Worm (Caenorhabditis elegans) whole organism, L1 larva: ENCODE results near the gene R186.3.

Experiments used
- C16A3.4 ChIP-seq: fragments of 150-350 bp; optimal IDR thresholded peaks from 2 replicates; lab custom pipeline; 2014; ENCODE audit warnings: missing biosample characterization, missing genetic modification characterization
- F16B12.6 ChIP-seq: fragments of 150-350 bp; optimal IDR thresholded peaks from 2 replicates; lab custom pipeline; 2014; ENCODE audit warnings: missing biosample characterization, missing genetic modification characterization
- alr-1 ChIP-seq: fragments of 200-800 bp; sonication (Bioruptor generic); optimal IDR thresholded peaks from 2 replicates; lab custom pipeline; 2018; ENCODE audit warnings: borderline replicate concordance, mild to moderate bottlenecking, missing genetic modification characterization, missing compliant biosample characterization
- blmp-1 ChIP-seq: fragments of 150-350 bp; optimal IDR thresholded peaks from 2 replicates; lab custom pipeline; 2014; ENCODE audit warnings: missing biosample characterization, missing genetic modification characterization
- ceh-82 ChIP-seq, 3 experiments: fragments of 150-350 bp in 1 of 3; sonication (generic microtip) in 2 of 3; optimal IDR thresholded peaks; 2 replicates each; lab custom pipeline; 2014 to 2017; ENCODE audit warnings: missing biosample characterization in 3 of 3, missing genetic modification characterization in 3 of 3
- ceh-88 ChIP-seq: fragments of 200-800 bp; sonication (Bioruptor generic); IDR thresholded peaks from 2 replicates; pipeline ENCODE4 v1.3.6; 2022; ENCODE audit warnings: missing genetic modification characterization, missing compliant biosample characterization
- ceh-90 ChIP-seq: sonication (generic microtip); optimal IDR thresholded peaks from 2 replicates; lab custom pipeline; 2016; ENCODE audit warnings: missing genetic modification characterization, missing compliant biosample characterization
- dpl-1 ChIP-seq, 3 experiments: fragments of 150-350 bp in 2 of 3; sonication (generic microtip) in 1 of 3; optimal IDR thresholded peaks; 2 replicates each; lab custom pipeline; 2014 to 2017; ENCODE audit warnings: missing biosample characterization in 3 of 3, missing genetic modification characterization in 3 of 3, missing genetic modification reagents in 3 of 3
- dsc-1 ChIP-seq: sonication (generic microtip); optimal IDR thresholded peaks from 2 replicates; lab custom pipeline; 2016; ENCODE audit warnings: mild to moderate bottlenecking, missing genetic modification characterization, missing compliant biosample characterization
- efl-1 ChIP-seq, 4 experiments: fragments of 150-350 bp; optimal IDR thresholded peaks in 3 of 4; peaks in 1 of 4; 1 replicate in 1 of 4; 2 replicates in 3 of 4; lab custom pipeline; 2014; ENCODE audit warnings: missing biosample characterization in 2 of 4, missing genetic modification characterization in 2 of 4, missing genetic modification reagents in 2 of 4
- egl-13 ChIP-seq: sonication (generic microtip); optimal IDR thresholded peaks from 2 replicates; lab custom pipeline; 2016; ENCODE audit warnings: missing genotype, missing genetic modification reagents, missing genetic modification characterization, missing compliant biosample characterization
- elt-2 ChIP-seq: sonication (generic microtip); optimal IDR thresholded peaks from 2 replicates; lab custom pipeline; 2016; ENCODE audit warnings: missing genetic modification characterization, mild to moderate bottlenecking, inconsistent platforms, missing compliant biosample characterization, missing genetic modification reagents
- elt-3 ChIP-seq, 6 experiments: fragments of 150-350 bp in 1 of 6; sonication (generic microtip); optimal IDR thresholded peaks; 2 replicates each; lab custom pipeline; 2017 to 2018; ENCODE audit warnings: missing biosample characterization in 6 of 6, missing genetic modification characterization in 6 of 6, inconsistent platforms in 1 of 6
- fkh-10 ChIP-seq: sonication (generic microtip); optimal IDR thresholded peaks from 2 replicates; lab custom pipeline; 2017; ENCODE audit warnings: missing biosample characterization, missing genetic modification reagents, missing genetic modification characterization
- fkh-4 ChIP-seq: sonication (generic microtip); optimal IDR thresholded peaks from 2 replicates; lab custom pipeline; 2016; ENCODE audit warnings: missing compliant biosample characterization, missing genetic modification characterization, borderline replicate concordance
- fkh-8 ChIP-seq: sonication (generic microtip); optimal IDR thresholded peaks from 2 replicates; lab custom pipeline; 2016; ENCODE audit warnings: mild to moderate bottlenecking, missing genetic modification characterization, missing compliant biosample characterization
- irx-1 ChIP-seq: sonication (generic microtip); optimal IDR thresholded peaks from 2 replicates; lab custom pipeline; 2016; ENCODE audit warnings: missing genetic modification characterization, missing compliant biosample characterization
- isw-1 ChIP-seq: fragments of 200-800 bp; sonication (Bioruptor generic); IDR thresholded peaks from 2 replicates; pipeline ENCODE4 v1.3.6; 2022; ENCODE audit warnings: missing genetic modification characterization, missing compliant biosample characterization
- lin-14 ChIP-seq: fragments of 200-800 bp; sonication (Bioruptor generic); optimal IDR thresholded peaks from 2 replicates; lab custom pipeline; 2018; ENCODE audit warnings: mild to moderate bottlenecking, missing genetic modification characterization, moderate library complexity, missing compliant biosample characterization
- lin-15B ChIP-seq: fragments of 150-350 bp; sonication (generic microtip); optimal IDR thresholded peaks from 3 replicates; lab custom pipeline; 2014; ENCODE audit warnings: missing biosample characterization, missing genetic modification characterization
- lin-35 ChIP-seq, 2 experiments: fragments of 150-350 bp; optimal IDR thresholded peaks; 2 replicates each; lab custom pipeline; 2014; ENCODE audit warnings: missing biosample characterization in 2 of 2, missing genetic modification characterization in 2 of 2, missing genetic modification reagents in 2 of 2
- lsy-2 ChIP-seq, 2 experiments: fragments of 150-350 bp; optimal IDR thresholded peaks; 2 replicates each; lab custom pipeline; 2014; ENCODE audit warnings: missing biosample characterization in 2 of 2, missing genetic modification characterization in 2 of 2
- mab-9 ChIP-seq: fragments of 200-800 bp; sonication (Bioruptor generic); IDR thresholded peaks from 2 replicates; pipeline ENCODE4 v1.3.6; 2022; ENCODE audit warnings: missing genetic modification reagents, missing genetic modification characterization, missing compliant biosample characterization
- mdl-1 ChIP-seq, 2 experiments: fragments of 150-350 bp; optimal IDR thresholded peaks; 2 replicates each; lab custom pipeline; 2014 to 2017; ENCODE audit warnings: missing biosample characterization in 2 of 2, missing genetic modification characterization in 2 of 2, inconsistent platforms in 1 of 2
- mep-1 ChIP-seq: fragments of 150-350 bp; optimal IDR thresholded peaks from 2 replicates; lab custom pipeline; 2014; ENCODE audit warnings: missing biosample characterization, missing genetic modification characterization
- nhr-11 ChIP-seq: fragments of 150-350 bp; optimal IDR thresholded peaks from 2 replicates; lab custom pipeline; 2014; ENCODE audit warnings: missing biosample characterization, missing genetic modification characterization
- nhr-19 ChIP-seq: fragments of 200-800 bp; sonication (Bioruptor generic); conservative IDR thresholded peaks from 2 replicates; pipeline ENCODE4 v1.3.6; 2022; ENCODE audit warnings: missing genetic modification characterization, missing compliant biosample characterization
- nhr-20 ChIP-seq: sonication (generic microtip); optimal IDR thresholded peaks from 2 replicates; lab custom pipeline; 2016; ENCODE audit warnings: mild to moderate bottlenecking, missing genetic modification characterization, missing compliant biosample characterization
- nhr-47 ChIP-seq: sonication (generic microtip); optimal IDR thresholded peaks from 2 replicates; lab custom pipeline; 2016; ENCODE audit warnings: mild to moderate bottlenecking, missing genetic modification characterization, moderate library complexity, missing compliant biosample characterization
- nhr-71 ChIP-seq: sonication (generic microtip); optimal IDR thresholded peaks from 2 replicates; lab custom pipeline; 2016; ENCODE audit warnings: mild to moderate bottlenecking, missing genetic modification characterization, moderate library complexity, missing compliant biosample characterization
- nhr-76 ChIP-seq: sonication (generic microtip); optimal IDR thresholded peaks from 2 replicates; lab custom pipeline; 2017; ENCODE audit warnings: missing biosample characterization, missing genetic modification characterization
- nhr-77 ChIP-seq: fragments of 150-350 bp; optimal IDR thresholded peaks from 2 replicates; lab custom pipeline; 2014; ENCODE audit warnings: missing biosample characterization, missing genetic modification characterization
- nhr-85 ChIP-seq: sonication (generic microtip); peaks from one replicate; lab custom pipeline; 2016; ENCODE audit warnings: missing genetic modification characterization, inconsistent platforms, missing compliant biosample characterization
- nhr-90 ChIP-seq: sonication (generic microtip); optimal IDR thresholded peaks from 2 replicates; lab custom pipeline; 2016; ENCODE audit warnings: mild to moderate bottlenecking, missing genetic modification characterization, missing compliant biosample characterization; ENCODE audit not compliant: poor library complexity
- pax-3 ChIP-seq: fragments of 200-800 bp; sonication (Bioruptor generic); optimal IDR thresholded peaks from 2 replicates; lab custom pipeline; 2018; ENCODE audit warnings: mild to moderate bottlenecking, missing genetic modification characterization, moderate library complexity, missing compliant biosample characterization
- pqm-1 ChIP-seq: sonication (generic microtip); optimal IDR thresholded peaks from 3 replicates; lab custom pipeline; 2017; ENCODE audit warnings: missing biosample characterization, missing genetic modification characterization
- rnt-1 ChIP-seq: sonication (generic microtip); optimal IDR thresholded peaks from 2 replicates; lab custom pipeline; 2016; ENCODE audit warnings: mild to moderate bottlenecking, missing genetic modification characterization, moderate library complexity, missing compliant biosample characterization
- snu-23 ChIP-seq: sonication (generic microtip); optimal IDR thresholded peaks from 2 replicates; lab custom pipeline; 2016; ENCODE audit warnings: missing genetic modification characterization, missing compliant biosample characterization
- sup-37 ChIP-seq: fragments of 200-800 bp; sonication (Bioruptor generic); optimal IDR thresholded peaks from 2 replicates; lab custom pipeline; 2018; ENCODE audit warnings: mild to moderate bottlenecking, missing genetic modification characterization, missing compliant biosample characterization
- swsn-7 ChIP-seq: sonication (generic microtip); optimal IDR thresholded peaks from 2 replicates; lab custom pipeline; 2016; ENCODE audit warnings: missing genetic modification characterization, missing compliant biosample characterization
- tbx-2 ChIP-seq: sonication (generic microtip); optimal IDR thresholded peaks from 2 replicates; lab custom pipeline; 2016; ENCODE audit warnings: missing genetic modification characterization, missing compliant biosample characterization
- unc-130 ChIP-seq: fragments of 150-350 bp; optimal IDR thresholded peaks from 2 replicates; lab custom pipeline; 2017; ENCODE audit warnings: missing biosample characterization, missing genetic modification characterization, inconsistent platforms
- unc-86 ChIP-seq: sonication (generic microtip); optimal IDR thresholded peaks from 2 replicates; lab custom pipeline; 2016; ENCODE audit warnings: missing genetic modification characterization, missing compliant biosample characterization
- vab-15 ChIP-seq: sonication (generic microtip); optimal IDR thresholded peaks from 2 replicates; lab custom pipeline; 2017; ENCODE audit warnings: missing genotype, mild to moderate bottlenecking, missing genetic modification characterization, missing compliant biosample characterization
- xbp-1 ChIP-seq: sonication (generic microtip); optimal IDR thresholded peaks from 2 replicates; lab custom pipeline; 2016; ENCODE audit warnings: missing genetic modification characterization, missing compliant biosample characterization
- zip-4 ChIP-seq: fragments of 200-800 bp; sonication (Bioruptor generic); optimal IDR thresholded peaks from 2 replicates; lab custom pipeline; 2018; ENCODE audit warnings: mild to moderate bottlenecking, missing genetic modification characterization, moderate library complexity, missing compliant biosample characterization
- ztf-4 ChIP-seq: fragments of 150-350 bp; optimal IDR thresholded peaks from 2 replicates; lab custom pipeline; 2014; ENCODE audit warnings: missing biosample characterization, missing genetic modification characterization

The R186.3 gene

DNA sequence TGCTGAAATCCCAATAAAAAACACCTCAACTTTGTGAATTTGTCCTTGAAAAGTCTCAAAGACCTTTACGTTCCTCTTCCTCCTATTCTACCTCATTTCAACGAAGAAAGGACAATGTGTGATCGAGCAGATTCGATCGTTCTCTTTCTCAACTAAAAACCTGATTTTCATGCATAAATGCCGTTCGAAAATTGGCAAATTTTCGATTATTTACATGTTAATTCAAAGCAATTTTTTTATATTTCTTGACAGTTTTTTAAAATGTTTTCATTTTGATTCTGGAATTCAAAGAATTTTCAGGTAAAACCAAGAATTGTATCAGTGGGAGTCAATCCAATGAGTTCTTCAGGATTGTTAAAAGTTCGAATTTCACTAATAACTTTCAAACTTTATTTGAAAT, 1.5 kb upstream of the R186.3 start, which contains the start of gene lin-46:
lin-46 (plus strand) TSS at position 301 of the 400 bp plus-strand sequence.
- TF ChIP-seq nhr-77 (no peak), nhr-11 (no peak), fkh-8 (tag; lab: Kevin White, UChicago) (no peak), xbp-1 (no peak), alr-1 (tag; lab: Kevin White, UChicago) (no peak), sup-37 (GFP tag; lab: Kevin White, UChicago) (no peak), isw-1 (GFP tag; lab: Robert Waterston, UW) (no peak), fkh-4 (tag; lab: Kevin White, UChicago) (no peak), swsn-7 (no peak), pqm-1 (tag; lab: Kevin White, UChicago) (no peak), nhr-20 (no peak), ceh-90 (tag; lab: Kevin White, UChicago) (no peak), rnt-1 (tag; lab: Kevin White, UChicago) (no peak), nhr-76 (tag; lab: Kevin White, UChicago) (no peak)

ce11 chrV:12967925-12968327, 916 bp upstream of the R186.3 start, which contains the start of gene R186.8:
Gene R186.8 (minus strand): TSS chrV:12967982.
- TF ChIP-seq fkh-8 (tag; lab: Kevin White, UChicago) (peak; percentile 71), ztf-4 (tag; lab: Kevin White, UChicago) (peak; percentile 13), F16B12.6 (tag; lab: Kevin White, UChicago) (peak; percentile 78), mdl-1 (tag; optimal IDR thresholded peaks at IDR 0.05; lab: Kevin White, UChicago) (peak in 1 of 2 experiments; percentile 24), tbx-2 (tag; lab: Kevin White, UChicago) (peak; percentile 70), nhr-85 (tag; lab: Kevin White, UChicago) (peak; percentile 90), ceh-88 (GFP tag; lab: Robert Waterston, UW) (peak; percentile 78), lin-14 (peak; percentile 80), elt-2 (tag; lab: Kevin White, UChicago) (peak; percentile 10), fkh-10 (GFP tag; lab: Kevin White, UChicago) (peak; percentile 24), mep-1 (tag; lab: Kevin White, UChicago) (peak; percentile 49), nhr-20 (peak; percentile 78), blmp-1 (tag; lab: Kevin White, UChicago) (peak; percentile 7), nhr-90 (tag; lab: Kevin White, UChicago) (peak; percentile 71), nhr-19 (GFP tag; lab: Robert Waterston, UW) (peak; percentile 85), pax-3 (tag; lab: Kevin White, UChicago) (peak; percentile 78), vab-15 (peak; percentile 75), isw-1 (GFP tag; lab: Robert Waterston, UW) (peak; percentile 71), lin-35 (GFP tag; optimal IDR thresholded peaks at IDR 0.05; lab: Kevin White, UChicago) (peak; percentile 54 to 55), xbp-1 (peak; percentile 76), egl-13 (tag; lab: Kevin White, UChicago) (peak; percentile 16), dsc-1 (tag; lab: Kevin White, UChicago) (peak; percentile 37), elt-3 (tag; optimal IDR thresholded peaks at IDR 0.05; lab: Kevin White, UChicago) (peak in 1 of 6 experiments; percentile 28), lsy-2 (tag; optimal IDR thresholded peaks at IDR 0.05; lab: Kevin White, UChicago) (peak; percentile 72 to 91), efl-1 (optimal IDR thresholded peaks at IDR 0.05; lab: Kevin White, UChicago) (peak; percentile 53 to 62), efl-1 (GFP tag; optimal IDR thresholded peaks at IDR 0.05 in 1 of 2; lab: Kevin White, UChicago) (peak; percentile 42 to 95), unc-86 (peak; percentile 5), lin-15B (tag; lab: Kevin White, UChicago) (peak; percentile 62), unc-130 (tag; lab: Kevin White, UChicago) (peak; percentile 17), nhr-47 (tag; lab: Kevin White, UChicago) (peak; percentile 78), rnt-1 (tag; lab: Kevin White, UChicago) (peak; percentile 49), snu-23 (GFP tag; lab: Kevin White, UChicago) (peak; percentile 82), C16A3.4 (tag; lab: Kevin White, UChicago) (peak; percentile 33), irx-1 (tag; lab: Kevin White, UChicago) (peak; percentile 48), swsn-7 (peak; percentile 67), mab-9 (GFP tag; lab: Robert Waterston, UW) (0 out of 2 replicates have a peak, but pooled peaks have one; percentile 9), ceh-82 (tag; optimal IDR thresholded peaks at IDR 0.05; lab: Kevin White, UChicago) (peak in 1 of 3 experiments; percentile 51), nhr-71 (tag; lab: Kevin White, UChicago) (peak; percentile 85), dpl-1 (GFP tag; optimal IDR thresholded peaks at IDR 0.05; lab: Kevin White, UChicago) (peak; percentile 8 to 69 (median 58)), zip-4 (GFP tag; lab: Kevin White, UChicago) (peak; percentile 20)
- TF ChIP-seq, all 84 proteins: peak for 39; not testable (repeated sequence) for 45
